Worm (Caenorhabditis elegans): ENCODE measurements around the gene C44C10.5.

DNA sequence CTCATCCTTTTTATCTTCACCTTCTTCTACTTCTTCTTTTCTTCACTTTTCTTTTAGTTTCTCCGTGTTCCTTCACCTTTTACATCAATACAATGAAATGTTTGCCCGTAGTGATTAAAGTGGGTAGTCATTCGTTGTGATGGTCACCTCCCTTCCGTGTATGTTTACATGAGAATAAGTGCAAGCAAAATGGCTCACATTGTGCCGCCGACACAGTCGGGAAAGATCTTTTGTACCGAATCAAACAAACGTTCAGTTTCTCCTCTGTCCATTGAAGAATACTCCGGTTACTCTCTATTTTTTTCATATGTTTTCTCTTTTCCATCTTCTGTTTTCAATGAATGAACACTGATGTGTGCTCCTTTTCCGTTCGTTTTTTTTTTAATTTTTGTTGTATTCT is 26.2 kb upstream of the C44C10.5 start:
- TF ChIP-seq him-1 (tag; optimal IDR thresholded peaks at IDR 0.05) (no peak), W03F9.2 (tag; optimal IDR thresholded peaks at IDR 0.05) (no peak)

Measured in whole organism, L4/young adult.